Fruit fly (Drosophila melanogaster) whole organism, embryonic: ENCODE data around the gene CG14339.

Source experiments
- CG13123 ChIP-seq: fragments of 200-800 bp; sonication (Bioruptor generic); optimal IDR thresholded peaks from 2 replicates; lab custom pipeline; 2016; ENCODE audit warnings: missing biosample characterization, missing genetic modification characterization
- CG14441 ChIP-seq: fragments of 200-800 bp; sonication (Bioruptor generic); IDR thresholded peaks from 2 replicates; pipeline ENCODE4 v1.3.6; 2022; ENCODE audit warnings: missing biosample characterization, missing genetic modification characterization
- CG16779 ChIP-seq: fragments of 200-800 bp; sonication (Bioruptor generic); IDR thresholded peaks from 2 replicates; pipeline ENCODE4 v1.3.6; 2022; ENCODE audit warnings: missing biosample characterization, missing genetic modification characterization
- CG17361 ChIP-seq: fragments of 200-800 bp; sonication (Bioruptor generic); IDR thresholded peaks from 3 replicates; pipeline ENCODE4 v1.3.6; 2022; ENCODE audit warnings: missing biosample characterization, missing genetic modification characterization
- CG7786 ChIP-seq: fragments of 200-800 bp; sonication (Bioruptor generic); optimal IDR thresholded peaks from 2 replicates; lab custom pipeline; 2016; ENCODE audit warnings: missing biosample characterization, missing genetic modification characterization
- CG7987 ChIP-seq: fragments of 200-800 bp; sonication (Bioruptor generic); optimal IDR thresholded peaks from 2 replicates; lab custom pipeline; 2018; ENCODE audit warnings: missing biosample characterization, mild to moderate bottlenecking, missing genetic modification characterization, moderate library complexity
- CG8281 ChIP-seq: fragments of 200-800 bp; sonication (Bioruptor generic); optimal IDR thresholded peaks from 2 replicates; lab custom pipeline; 2018; ENCODE audit warnings: missing biosample characterization, mild to moderate bottlenecking, missing genetic modification characterization, moderate library complexity
- CG8290 ChIP-seq, 3 experiments: fragments of 200-800 bp; sonication (Bioruptor generic); optimal IDR thresholded peaks; 2 replicates each; lab custom pipeline; 2016 to 2019; ENCODE audit warnings: missing biosample characterization in 3 of 3, missing genetic modification characterization in 3 of 3, mild to moderate bottlenecking in 2 of 3, moderate library complexity in 1 of 3
- CG8924 ChIP-seq: fragments of 200-800 bp; optimal IDR thresholded peaks from 3 replicates; lab custom pipeline; 2019; ENCODE audit warnings: missing biosample characterization, mild to moderate bottlenecking, missing genetic modification characterization, moderate library complexity
- CG9215 ChIP-seq: fragments of 200-800 bp; sonication (Bioruptor generic); IDR thresholded peaks from 2 replicates; pipeline ENCODE4 v1.3.6; 2022; ENCODE audit warnings: missing biosample characterization, missing genetic modification characterization
- Hsf ChIP-seq: fragments of 200-800 bp; sonication (Bioruptor generic); optimal IDR thresholded peaks from 3 replicates; lab custom pipeline; 2016; ENCODE audit warnings: missing biosample characterization, missing genetic modification characterization
- Max ChIP-seq: fragments of 200-800 bp; sonication (Bioruptor generic); optimal IDR thresholded peaks from 2 replicates; lab custom pipeline; 2016; ENCODE audit warnings: missing biosample characterization, mild to moderate bottlenecking, missing genetic modification characterization
- Meics ChIP-seq: fragments of 200-800 bp; sonication (Bioruptor generic); optimal IDR thresholded peaks from 2 replicates; lab custom pipeline; 2017; ENCODE audit warnings: missing biosample characterization, mild to moderate bottlenecking, missing genetic modification characterization
- Poxn ChIP-seq: fragments of 200-800 bp; sonication (Bioruptor generic); IDR thresholded peaks from 2 replicates; pipeline ENCODE4 v1.3.6; 2022; ENCODE audit warnings: missing biosample characterization, missing genetic modification characterization
- Six4 ChIP-seq: fragments of 200-800 bp; sonication (Bioruptor generic); optimal IDR thresholded peaks from 2 replicates; lab custom pipeline; 2016; ENCODE audit warnings: missing biosample characterization, missing genetic modification characterization
- Sox102F ChIP-seq: fragments of 200-800 bp; sonication (Bioruptor generic); optimal IDR thresholded peaks from 2 replicates; lab custom pipeline; 2018; ENCODE audit warnings: missing biosample characterization, mild to moderate bottlenecking, missing genetic modification characterization, moderate library complexity
- aop ChIP-seq: fragments of 200-800 bp; sonication (Bioruptor generic); IDR thresholded peaks from 2 replicates; pipeline ENCODE4 v1.3.6; 2022; ENCODE audit warnings: missing biosample characterization, missing genetic modification characterization
- ara ChIP-seq: fragments of 200-800 bp; sonication (Bioruptor generic); IDR thresholded peaks from 2 replicates; pipeline ENCODE4 v1.3.6; 2022; ENCODE audit warnings: missing biosample characterization, missing genetic modification characterization
- dan ChIP-seq: fragments of 200-800 bp; sonication (Bioruptor generic); IDR thresholded peaks from 2 replicates; pipeline ENCODE4 v1.3.6; 2022; ENCODE audit warnings: missing biosample characterization, missing genetic modification characterization
- dati ChIP-seq: fragments of 200-800 bp; sonication (Bioruptor generic); IDR thresholded peaks from 2 replicates; pipeline ENCODE4 v1.3.6; 2022; ENCODE audit warnings: missing biosample characterization, missing genetic modification characterization
- dmrt11E ChIP-seq: fragments of 200-800 bp; sonication (Bioruptor generic); optimal IDR thresholded peaks from 3 replicates; lab custom pipeline; 2018; ENCODE audit warnings: missing biosample characterization, mild to moderate bottlenecking, missing genetic modification characterization, moderate library complexity
- ewg ChIP-seq: fragments of 200-800 bp; sonication (Bioruptor generic); optimal IDR thresholded peaks from 3 replicates; lab custom pipeline; 2017; ENCODE audit warnings: mild to moderate bottlenecking, missing biosample characterization, missing genetic modification reagents, missing genetic modification characterization
- fd96Cb ChIP-seq: fragments of 200-800 bp; sonication (Bioruptor generic); optimal IDR thresholded peaks from 2 replicates; lab custom pipeline; 2018; ENCODE audit warnings: missing biosample characterization, mild to moderate bottlenecking, missing genetic modification characterization, moderate library complexity
- fru ChIP-seq: fragments of >200 bp; optimal IDR thresholded peaks from 2 replicates; lab custom pipeline; 2017
- fu2 ChIP-seq: fragments of 200-800 bp; sonication (Bioruptor generic); optimal IDR thresholded peaks from 2 replicates; lab custom pipeline; 2016; ENCODE audit warnings: missing biosample characterization, missing genetic modification characterization
- gce ChIP-seq: fragments of 200-800 bp; sonication (Bioruptor generic); IDR thresholded peaks from 3 replicates; pipeline ENCODE4 v1.3.6; 2022; ENCODE audit warnings: missing biosample characterization, missing genetic modification characterization
- gem ChIP-seq: fragments of 200-800 bp; sonication (Bioruptor generic); optimal IDR thresholded peaks from 2 replicates; lab custom pipeline; 2019; ENCODE audit warnings: missing biosample characterization, mild to moderate bottlenecking, missing genetic modification characterization, moderate library complexity
- grau ChIP-seq: fragments of 200-800 bp; optimal IDR thresholded peaks from 3 replicates; lab custom pipeline; 2019; ENCODE audit warnings: missing biosample characterization, mild to moderate bottlenecking, missing genetic modification characterization, moderate library complexity
- gsb-n ChIP-seq: fragments of 200-800 bp; sonication (Bioruptor generic); optimal IDR thresholded peaks from 3 replicates; lab custom pipeline; 2018; ENCODE audit warnings: missing biosample characterization, mild to moderate bottlenecking, missing genetic modification characterization
- insv ChIP-seq, 2 experiments: fragments of 200-800 bp; sonication (Bioruptor generic); optimal IDR thresholded peaks; 3 replicates each; lab custom pipeline; 2016 to 2018; ENCODE audit warnings: missing biosample characterization in 2 of 2, missing genetic modification characterization in 2 of 2
- lola ChIP-seq, 3 experiments: fragments of >200 bp in 2 of 3; fragments of 200-800 bp in 1 of 3; sonication (Bioruptor generic) in 1 of 3; optimal IDR thresholded peaks; 2 replicates each; lab custom pipeline; 2017 to 2019; ENCODE audit warnings: missing biosample characterization in 3 of 3, missing genetic modification characterization in 3 of 3, mild to moderate bottlenecking in 1 of 3, moderate library complexity in 1 of 3
- otp ChIP-seq: fragments of 200-800 bp; sonication (Bioruptor generic); IDR thresholded peaks from 3 replicates; pipeline ENCODE4, ENCODE4 v1.3.6; 2022; ENCODE audit warnings: missing biosample characterization, missing genetic modification characterization
- prd ChIP-seq, 3 experiments: fragments of >200 bp in 2 of 3; fragments of 200-800 bp in 1 of 3; sonication (Bioruptor generic) in 1 of 3; optimal IDR thresholded peaks in 2 of 3; IDR thresholded peaks in 1 of 3; 2 replicates in 2 of 3; 3 replicates in 1 of 3; pipeline versions ENCODE4 v1.3.6 to Lab custom; 2017 to 2022; ENCODE audit warnings: missing biosample characterization in 1 of 3, missing genetic modification characterization in 1 of 3
- salm ChIP-seq: fragments of 200-800 bp; sonication (Bioruptor generic); optimal IDR thresholded peaks from 2 replicates; lab custom pipeline; 2018; ENCODE audit warnings: missing biosample characterization, mild to moderate bottlenecking, missing genetic modification characterization
- sc ChIP-seq, 3 experiments: fragments of >200 bp in 2 of 3; fragments of 200-800 bp in 1 of 3; sonication (Bioruptor generic) in 1 of 3; optimal IDR thresholded peaks; 2 replicates in 2 of 3; 3 replicates in 1 of 3; lab custom pipeline; 2017; ENCODE audit warnings: mild to moderate bottlenecking in 1 of 3, missing biosample characterization in 1 of 3, missing genetic modification characterization in 1 of 3, missing genetic modification reagents in 1 of 3
- sens ChIP-seq: fragments of 200-800 bp; sonication (Bioruptor generic); peaks from one replicate; lab custom pipeline; 2016; ENCODE audit warnings: missing biosample characterization, missing genetic modification characterization
- toy ChIP-seq: fragments of 200-800 bp; sonication (Bioruptor generic); IDR thresholded peaks from 2 replicates; pipeline ENCODE4 v1.3.6; 2022; ENCODE audit warnings: missing biosample characterization, missing genetic modification characterization
- ttk ChIP-seq: fragments of 200-800 bp; sonication (Bioruptor generic); IDR thresholded peaks from 2 replicates; pipeline ENCODE4 v2.1.2; 2022; ENCODE audit warnings: missing biosample characterization, missing genetic modification characterization
- tx ChIP-seq: fragments of 200-800 bp; sonication (Bioruptor generic); optimal IDR thresholded peaks from 2 replicates; lab custom pipeline; 2016; ENCODE audit warnings: missing biosample characterization, missing genetic modification characterization
- zen ChIP-seq: fragments of 200-800 bp; sonication (Bioruptor generic); optimal IDR thresholded peaks from 3 replicates; lab custom pipeline; 2018; ENCODE audit warnings: missing biosample characterization, mild to moderate bottlenecking, missing genetic modification characterization, moderate library complexity

Gene CG14339

dm6 chr2L:1070941-1071340, 37.4 kb upstream of the CG14339 start (continued):
- TF ChIP-seq insv (GFP tag; optimal IDR thresholded peaks at IDR 0.05; lab: Kevin White, UChicago) (no peak), fru (lab: Kevin White, UChicago) (no peak), sens (GFP tag; lab: Kevin White, UChicago) (peak; percentile 72), CG17361 (no peak), prd (optimal IDR thresholded peaks at IDR 0.05; lab: Kevin White, UChicago) (no peak), prd (GFP tag; IDR thresholded peaks at IDR 0.05; lab: Robert Waterston, UW) (peak; percentile 43; the same call in 1 of the 3 replicates), Meics (peak; percentile 33), ttk (GFP tag; lab: Robert Waterston, UW) (peak; percentile 37; the same call in 1 of the 2 replicates), grau (tag; lab: Kevin White, UChicago) (peak; percentile 9), Six4 (GFP tag; lab: Kevin White, UChicago) (no peak), CG8290 (GFP tag; optimal IDR thresholded peaks at IDR 0.05; lab: Kevin White, UChicago) (no peak), CG8290 (tag; optimal IDR thresholded peaks at IDR 0.05; lab: Kevin White, UChicago) (peak in 1 of 2 experiments; percentile 53), CG16779 (no peak), lola (GFP tag; optimal IDR thresholded peaks at IDR 0.05; lab: Kevin White, UChicago) (no peak), gsb-n (tag; lab: Kevin White, UChicago) (no peak), sc (optimal IDR thresholded peaks at IDR 0.05; lab: Kevin White, UChicago) (no peak), sc (GFP tag; optimal IDR thresholded peaks at IDR 0.05; lab: Kevin White, UChicago) (no peak), tx (GFP tag; lab: Kevin White, UChicago) (no peak), dan (GFP tag; lab: Robert Waterston, UW) (no peak), fd96Cb (tag; lab: Kevin White, UChicago) (no peak), CG9215 (GFP tag; lab: Robert Waterston, UW) (no peak; the same call in 1 of the 2 replicates), gce (GFP tag; lab: Robert Waterston, UW) (0 out of 3 replicates have a peak, but pooled peaks have one; percentile 20), CG14441 (GFP tag; lab: Robert Waterston, UW) (no peak), toy (GFP tag; lab: Robert Waterston, UW) (0 out of 2 replicates have a peak, but pooled peaks have one; percentile 44), aop (GFP tag; lab: Robert Waterston, UW) (no peak), CG13123 (GFP tag; lab: Kevin White, UChicago) (no peak), CG7786 (GFP tag; lab: Kevin White, UChicago) (peak; percentile 10), CG7987 (GFP tag; lab: Kevin White, UChicago) (no peak), fu2 (no peak), CG8924 (no peak), ewg (GFP tag; lab: Kevin White, UChicago) (no peak), salm (tag; lab: Kevin White, UChicago) (no peak), CG8281 (tag; lab: Kevin White, UChicago) (peak; percentile 41), ara (GFP tag; lab: Robert Waterston, UW) (no peak; the same call in 1 of the 2 replicates), gem (tag; lab: Kevin White, UChicago) (peak; percentile 46), Hsf (GFP tag; lab: Kevin White, UChicago) (no peak), Poxn (GFP tag; lab: Robert Waterston, UW) (no peak), Max (no peak), Sox102F (GFP tag; lab: Kevin White, UChicago) (no peak), zen (tag; lab: Kevin White, UChicago) (no peak), dati (GFP tag; lab: Robert Waterston, UW) (no peak), otp (GFP tag; lab: Robert Waterston, UW) (0 out of 3 replicates have a peak, but pooled peaks have one; percentile 39), dmrt11E (tag; lab: Kevin White, UChicago) (no peak)
